Fruit fly (Drosophila melanogaster) whole organism, adult: Measurements from ENCODE around the gene CG14042.

Source experiments
- CG11617 ChIP-seq: fragments of 200-800 bp; sonication (Bioruptor generic); optimal IDR thresholded peaks from 2 replicates; lab custom pipeline; 2017; ENCODE audit warnings: mild to moderate bottlenecking, missing biosample characterization, missing genetic modification reagents, missing genetic modification characterization
- CG1620 ChIP-seq: fragments of 200-800 bp; sonication (Bioruptor generic); optimal IDR thresholded peaks from 2 replicates; lab custom pipeline; 2016; ENCODE audit warnings: missing biosample characterization, missing genetic modification characterization
- CG33017 ChIP-seq: fragments of 200-800 bp; sonication (Bioruptor generic); optimal IDR thresholded peaks from 2 replicates; lab custom pipeline; 2018; ENCODE audit warnings: missing biosample characterization, mild to moderate bottlenecking, missing genetic modification characterization, moderate library complexity
- Clk ChIP-seq: fragments of 200-800 bp; sonication (Bioruptor generic); optimal IDR thresholded peaks from 2 replicates; lab custom pipeline; 2017; ENCODE audit warnings: missing biosample characterization, missing genetic modification characterization
- bab1 ChIP-seq: fragments of 200-800 bp; sonication (Bioruptor generic); optimal IDR thresholded peaks from 3 replicates; lab custom pipeline; 2019; ENCODE audit warnings: missing biosample characterization, mild to moderate bottlenecking, missing genetic modification characterization, moderate library complexity
- cic ChIP-seq: fragments of 200-800 bp; sonication (Bioruptor generic); optimal IDR thresholded peaks from 2 replicates; lab custom pipeline; 2017; ENCODE audit warnings: missing biosample characterization, mild to moderate bottlenecking, missing genetic modification characterization, moderate library complexity
- kay ChIP-seq: fragments of 200-800 bp; sonication (Bioruptor generic); peaks from one replicate; lab custom pipeline; 2016; ENCODE audit warnings: missing biosample characterization, missing genetic modification characterization, borderline replicate concordance
- tj ChIP-seq: fragments of 200-800 bp; sonication (Bioruptor generic); optimal IDR thresholded peaks from 3 replicates; lab custom pipeline; 2017; ENCODE audit warnings: missing biosample characterization, mild to moderate bottlenecking, missing genetic modification characterization, moderate library complexity

- TF ChIP-seq CG33017 = no peak
- no peak for TF ChIP-seq tj (GFP tag; lab: Kevin White, UChicago)
- TF ChIP-seq CG1620 (GFP tag; lab: Kevin White, UChicago) = no peak
- TF ChIP-seq bab1 (GFP tag; lab: Kevin White, UChicago) = no peak
- no peak for TF ChIP-seq cic (GFP tag; lab: Kevin White, UChicago)
- TF ChIP-seq kay = no peak
- no peak for TF ChIP-seq Clk (GFP tag; lab: Kevin White, UChicago)
- no peak for TF ChIP-seq CG11617 (GFP tag; lab: Kevin White, UChicago)
These were observed 7.0 kb upstream of the CG14042 start for dm6 chr2L:5030535-5030934.
